Worm (Caenorhabditis elegans) whole organism, L4/young adult: ENCODE measurements around the gene nas-23.
A peak's percentile ranks its signal among the peaks of the same experiment; 100 is the strongest.

Experiments
- W03F9.2 ChIP-seq: fragments of 150-350 bp; optimal IDR thresholded peaks from 2 replicates; lab custom pipeline; 2014; ENCODE audit warnings: missing biosample characterization, missing genetic modification characterization
- dao-5 ChIP-seq: sonication (generic microtip); optimal IDR thresholded peaks from 2 replicates; lab custom pipeline; 2016; ENCODE audit warnings: missing genotype, missing genetic modification characterization, moderate library complexity, missing compliant biosample characterization
- him-1 ChIP-seq: sonication (generic microtip); optimal IDR thresholded peaks from 2 replicates; lab custom pipeline; 2016; ENCODE audit warnings: missing genotype, missing genetic modification reagents, missing genetic modification characterization, missing compliant biosample characterization

Gene nas-23

DNA sequence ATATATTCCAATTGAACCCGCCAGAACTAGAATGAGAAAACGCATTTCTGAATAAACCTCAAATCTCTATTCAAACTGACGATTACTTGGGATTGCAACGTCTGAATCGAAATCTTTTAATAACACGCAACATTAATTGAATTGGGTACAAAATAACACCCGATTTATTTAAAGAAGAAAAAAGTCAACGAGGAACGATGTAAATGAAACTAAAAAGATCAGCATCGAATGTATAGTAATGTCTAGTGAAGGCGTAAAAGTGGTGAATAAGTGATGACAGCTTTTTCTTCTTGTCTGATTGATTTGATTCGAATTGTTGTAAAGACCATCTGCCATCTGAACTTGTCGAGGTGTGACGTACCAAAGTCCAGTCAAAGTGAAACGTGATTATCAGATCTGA is at the start of gene nas-23:
Gene nas-23, minus strand, starts transcription at position 101 of the 400 bp plus-strand sequence.
- no peak for TF ChIP-seq W03F9.2 (tag; lab: Kevin White, UChicago)
- TF ChIP-seq him-1 (tag; lab: Kevin White, UChicago): no peak
- TF ChIP-seq dao-5 (tag; lab: Kevin White, UChicago): no peak

DNA sequence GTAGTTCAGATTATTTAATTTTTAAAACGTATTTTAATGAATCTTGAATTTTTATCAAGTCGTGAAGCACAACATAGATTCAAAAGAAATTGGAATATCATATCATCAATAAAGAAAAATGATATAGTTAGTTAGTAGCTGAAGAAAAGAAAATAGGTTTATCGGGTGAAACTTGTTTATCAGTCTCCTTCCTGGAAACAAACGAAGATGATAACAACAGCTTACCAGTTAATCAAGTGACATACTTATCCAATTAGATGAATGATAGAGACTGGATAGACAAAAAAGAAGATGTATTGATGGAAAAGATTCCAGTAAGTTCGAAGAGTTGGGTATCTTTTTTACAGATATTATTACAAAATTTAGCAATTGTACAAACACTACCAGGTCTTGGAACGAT is 49.5 kb upstream of the nas-23 start:
- TF ChIP-seq him-1 (tag; lab: Kevin White, UChicago) (no peak), dao-5 (tag; lab: Kevin White, UChicago) (no peak), W03F9.2 (tag; lab: Kevin White, UChicago) (no peak)

DNA sequence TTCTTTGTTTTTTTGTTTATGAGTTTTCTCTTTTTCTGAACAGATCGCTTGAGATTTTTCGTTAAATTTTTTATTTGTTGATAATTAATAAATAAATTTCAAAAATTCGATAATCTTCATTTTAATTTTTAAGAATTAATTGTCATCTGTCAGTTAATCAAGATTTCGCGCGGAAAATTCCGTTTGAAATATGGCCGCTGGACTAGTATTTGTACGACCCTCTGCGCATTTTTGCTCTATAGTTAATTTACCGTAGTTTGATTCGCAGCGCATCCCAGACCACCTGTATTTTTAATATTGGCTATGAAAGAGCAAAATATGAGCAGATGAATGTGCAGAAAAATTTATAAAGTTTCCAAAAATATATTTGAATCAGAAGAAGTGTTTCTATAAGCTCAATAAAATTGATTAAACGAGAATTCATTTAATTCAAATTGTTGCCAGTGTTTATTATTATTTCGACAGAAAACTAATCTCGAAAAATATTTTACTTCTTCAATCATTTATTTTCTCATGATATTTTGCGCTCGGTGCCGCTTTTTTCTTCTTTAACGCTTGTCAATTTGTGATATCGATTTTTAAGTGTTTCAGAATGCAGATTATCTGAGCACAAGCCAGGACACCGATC is 44.2 kb upstream of the nas-23 start, which contains the start of gene nfi-1:
Gene nfi-1, plus strand, starts transcription at position 578 of the 628 bp plus-strand sequence.
- TF ChIP-seq dao-5 (tag; lab: Kevin White, UChicago) (no peak), W03F9.2 (tag; lab: Kevin White, UChicago) (no peak), him-1 (tag; lab: Kevin White, UChicago) (no peak)

DNA sequence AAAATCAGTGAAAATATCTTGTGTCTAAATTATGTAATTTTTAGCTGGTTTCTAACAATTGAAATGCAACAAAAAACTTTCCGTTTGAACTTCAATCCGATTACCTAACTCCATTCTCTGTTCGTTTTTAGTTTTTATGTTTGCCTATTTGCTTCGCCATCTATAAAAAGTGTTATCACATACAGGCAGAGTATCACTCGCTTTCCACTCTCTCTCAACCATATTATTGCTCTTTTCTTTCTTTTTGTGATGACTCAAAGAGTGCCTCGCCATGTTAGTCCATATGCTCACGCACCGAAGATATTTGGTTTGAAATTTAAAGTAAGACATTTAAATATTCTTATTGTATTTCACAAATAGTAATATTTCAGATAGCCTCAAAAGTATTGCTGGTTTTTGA is 41.4 kb upstream of the nas-23 start, which contains the start of gene ZK1290.13:
Gene ZK1290.13, plus strand, starts transcription at position 73 of the 400 bp plus-strand sequence.
- TF ChIP-seq dao-5 (tag; lab: Kevin White, UChicago): no peak
- TF ChIP-seq him-1 (tag; lab: Kevin White, UChicago): no peak
- no peak for TF ChIP-seq W03F9.2 (tag; lab: Kevin White, UChicago)

DNA sequence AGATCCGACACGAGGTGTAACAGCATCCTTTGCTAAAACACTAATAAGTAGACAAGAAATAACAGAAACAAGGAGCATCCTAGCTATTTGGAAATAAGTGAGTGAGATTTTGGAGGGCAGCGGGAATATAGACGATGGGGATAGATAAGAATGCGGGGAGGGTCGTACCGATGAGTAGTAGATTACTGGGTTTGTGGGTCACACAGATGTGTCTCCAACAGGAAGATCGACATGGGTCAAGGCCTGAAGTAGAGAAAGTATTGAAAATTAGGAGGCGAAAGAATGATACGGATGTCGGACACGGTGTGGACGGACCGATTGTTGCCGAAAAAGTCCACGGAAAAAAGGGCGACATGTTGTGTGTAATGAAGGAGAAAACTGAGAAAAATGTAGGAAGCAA is 40.9 kb upstream of the nas-23 start, which contains the start of gene wrt-10:
Gene wrt-10, minus strand, starts transcription at position 195 of the 400 bp plus-strand sequence.
- no peak for TF ChIP-seq dao-5 (tag; lab: Kevin White, UChicago)
- no peak for TF ChIP-seq him-1 (tag; lab: Kevin White, UChicago)
- no peak for TF ChIP-seq W03F9.2 (tag; lab: Kevin White, UChicago)

DNA sequence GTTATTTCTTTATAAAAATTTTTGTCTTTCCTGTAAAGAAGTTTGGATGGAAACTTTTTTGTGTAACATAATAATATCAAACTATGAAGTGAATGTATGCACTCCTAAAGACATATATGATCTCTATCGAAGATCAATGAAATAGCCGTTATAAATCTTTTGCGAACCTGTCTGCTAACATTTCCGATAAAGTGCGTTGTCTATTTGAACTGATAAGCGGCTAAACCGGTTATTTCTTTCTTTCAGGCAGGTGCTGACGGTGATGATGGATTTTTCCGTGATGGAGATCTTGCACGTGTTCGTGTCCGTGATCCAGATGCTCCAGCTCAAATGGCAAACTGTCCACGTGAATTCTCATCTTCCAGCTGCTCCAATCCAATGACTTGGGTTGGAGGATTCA is 38.0 kb upstream of the nas-23 start:
- TF ChIP-seq dao-5 (tag; lab: Kevin White, UChicago) (no peak), him-1 (tag; lab: Kevin White, UChicago) (no peak), W03F9.2 (tag; lab: Kevin White, UChicago) (no peak)

DNA sequence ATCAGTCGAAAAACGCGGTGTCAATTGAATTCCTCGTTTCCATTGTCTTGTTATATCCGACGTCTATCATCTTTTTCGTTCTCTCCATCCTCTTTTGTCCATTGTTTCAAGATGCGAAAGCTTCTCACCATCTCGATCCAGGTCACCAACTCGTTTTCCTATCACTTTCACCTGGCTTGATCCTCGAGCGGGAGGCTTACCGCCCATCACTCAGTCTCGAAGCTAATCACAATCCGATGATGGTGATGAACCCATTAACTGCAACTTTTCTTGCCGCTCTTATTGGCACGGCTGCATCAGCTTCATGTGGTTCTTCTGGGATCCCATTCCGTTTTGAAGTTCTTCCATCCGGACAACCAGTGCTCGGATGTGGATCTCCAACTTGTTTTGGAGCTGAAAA is 37.4 kb upstream of the nas-23 start, which contains the start of gene wrt-1:
Gene wrt-1, plus strand, starts transcription at position 53 of the 400 bp plus-strand sequence.
- TF ChIP-seq W03F9.2 (tag; lab: Kevin White, UChicago): no peak
- TF ChIP-seq him-1 (tag; lab: Kevin White, UChicago): no peak
- no peak for TF ChIP-seq dao-5 (tag; lab: Kevin White, UChicago)

DNA sequence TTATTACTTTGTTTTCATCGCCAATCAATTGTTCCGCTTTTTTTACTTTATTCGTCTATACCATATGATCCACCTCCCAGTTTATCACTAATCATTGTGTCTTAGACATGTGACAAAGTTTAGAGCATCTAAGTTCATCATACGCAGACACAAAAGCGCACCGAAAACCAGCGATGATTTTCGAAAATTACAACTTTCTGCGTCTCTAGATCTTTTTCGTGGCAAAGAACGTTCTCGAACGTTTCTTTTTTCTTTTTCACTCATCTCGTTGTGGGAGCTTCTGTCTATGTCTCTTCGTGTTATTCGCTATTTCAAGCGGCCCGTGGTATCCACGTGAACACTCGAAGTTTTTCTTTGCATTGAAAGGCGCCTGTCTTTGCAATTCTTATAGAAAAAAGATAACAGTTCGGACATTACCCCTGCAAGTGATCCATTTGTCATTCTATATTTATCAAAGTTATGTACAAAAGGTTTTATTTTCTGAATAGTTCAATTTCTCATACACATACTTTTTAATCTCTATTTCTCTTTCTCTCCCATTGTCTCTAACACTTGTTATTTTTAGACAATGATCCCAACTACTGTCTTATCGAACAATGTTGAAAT is 35.7 kb upstream of the nas-23 start, which contains the start of gene ZK1290.5:
Gene ZK1290.5, plus strand, starts transcription at position 566 of the 606 bp plus-strand sequence.
- TF ChIP-seq W03F9.2 (tag; lab: Kevin White, UChicago) (peak; percentile 88), him-1 (tag; lab: Kevin White, UChicago) (no peak)

DNA sequence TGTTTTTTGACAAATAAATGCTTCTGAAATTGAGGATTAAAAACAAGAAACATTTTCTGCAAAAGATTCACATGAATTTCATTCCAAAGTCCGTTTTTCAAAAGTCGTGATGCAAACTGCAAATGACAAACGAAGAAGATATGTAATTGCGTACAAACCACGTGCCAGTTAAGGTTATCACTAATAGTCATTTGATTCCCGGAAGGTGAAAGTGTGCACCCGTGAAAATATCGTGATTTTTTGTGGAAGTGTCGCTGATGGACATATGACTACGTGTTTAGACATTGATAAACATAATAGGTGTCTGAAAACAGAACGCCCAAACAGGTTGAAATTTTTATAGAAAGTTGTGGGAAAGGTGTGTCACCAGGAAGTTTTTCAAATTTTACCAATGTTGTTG is 34.7 kb upstream of the nas-23 start:
- TF ChIP-seq W03F9.2 (tag; lab: Kevin White, UChicago) (no peak), dao-5 (tag; lab: Kevin White, UChicago) (no peak), him-1 (tag; lab: Kevin White, UChicago) (no peak)

DNA sequence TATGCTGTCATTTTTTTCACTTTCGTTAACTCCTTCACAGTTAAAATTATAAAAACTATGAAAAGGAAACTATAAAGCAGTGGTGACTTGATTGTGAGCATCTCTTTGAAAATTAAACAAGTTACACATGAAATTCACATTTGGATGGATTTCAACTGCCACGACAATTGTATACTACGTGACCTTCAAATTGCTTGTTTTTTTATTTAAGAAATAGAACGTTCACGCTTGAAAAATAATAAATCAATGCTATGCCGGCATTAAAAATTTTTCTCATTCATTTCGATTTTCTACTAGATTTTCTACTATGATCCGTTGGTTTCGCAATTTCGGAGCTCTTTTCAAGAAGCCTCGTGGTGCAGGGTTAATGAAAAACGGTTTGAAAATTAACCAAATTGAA is 32.0 kb upstream of the nas-23 start, which contains the start of the genes ZK1290.7 and rnh-1.1:
Gene ZK1290.7, minus strand, starts transcription at position 101 of the 400 bp plus-strand sequence.
Gene rnh-1.1, plus strand, starts transcription at position 281 of the 400 bp plus-strand sequence.
- TF ChIP-seq dao-5 (tag; lab: Kevin White, UChicago): no peak
- no peak for TF ChIP-seq him-1 (tag; lab: Kevin White, UChicago)
- TF ChIP-seq W03F9.2 (tag; lab: Kevin White, UChicago): no peak

DNA sequence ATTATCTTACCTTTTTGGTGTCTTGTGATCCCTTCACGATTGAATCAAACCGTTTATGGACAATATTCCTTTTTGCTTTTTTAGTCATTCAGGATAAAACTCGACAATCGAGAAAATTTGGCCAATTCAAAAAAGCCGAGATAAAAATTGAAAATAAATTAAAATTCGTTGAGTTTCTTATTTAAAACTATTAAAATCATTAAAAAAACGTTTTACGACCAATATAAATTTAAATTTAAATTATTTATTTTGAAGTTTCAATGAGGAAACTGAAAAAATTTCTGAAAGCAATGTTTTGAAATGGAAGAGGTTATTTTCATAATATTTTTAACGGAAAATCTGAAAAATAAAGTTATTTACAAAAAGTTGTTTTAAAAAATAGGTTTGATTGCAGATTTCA is 29.8 kb upstream of the nas-23 start, which contains the start of gene ZK1290.15:
Gene ZK1290.15, plus strand, starts transcription at position 301 of the 400 bp plus-strand sequence.
- no peak for TF ChIP-seq him-1 (tag; lab: Kevin White, UChicago)
- TF ChIP-seq W03F9.2 (tag; lab: Kevin White, UChicago): no peak
- no peak for TF ChIP-seq dao-5 (tag; lab: Kevin White, UChicago)

DNA sequence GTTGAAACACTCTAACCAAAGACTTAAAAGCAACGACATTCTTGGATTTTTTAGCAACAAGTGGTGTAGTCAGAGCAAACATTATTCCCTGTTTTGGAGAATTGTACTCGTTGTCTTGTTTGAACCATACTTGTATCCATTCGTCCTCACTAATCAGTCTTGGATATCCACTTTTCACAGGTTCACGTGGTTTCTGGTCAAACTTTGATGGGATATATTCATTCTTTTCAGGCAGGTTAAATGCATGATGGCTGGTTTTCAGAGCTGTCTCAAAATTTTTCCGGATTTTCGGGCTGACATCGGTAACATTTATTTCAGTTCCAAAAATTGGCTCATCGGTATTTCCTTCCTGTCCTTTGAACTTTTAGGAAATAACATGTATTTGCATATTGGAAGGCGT is 27.9 kb upstream of the nas-23 start:
- TF ChIP-seq dao-5 (tag; lab: Kevin White, UChicago): no peak
- TF ChIP-seq W03F9.2 (tag; lab: Kevin White, UChicago): no peak

DNA sequence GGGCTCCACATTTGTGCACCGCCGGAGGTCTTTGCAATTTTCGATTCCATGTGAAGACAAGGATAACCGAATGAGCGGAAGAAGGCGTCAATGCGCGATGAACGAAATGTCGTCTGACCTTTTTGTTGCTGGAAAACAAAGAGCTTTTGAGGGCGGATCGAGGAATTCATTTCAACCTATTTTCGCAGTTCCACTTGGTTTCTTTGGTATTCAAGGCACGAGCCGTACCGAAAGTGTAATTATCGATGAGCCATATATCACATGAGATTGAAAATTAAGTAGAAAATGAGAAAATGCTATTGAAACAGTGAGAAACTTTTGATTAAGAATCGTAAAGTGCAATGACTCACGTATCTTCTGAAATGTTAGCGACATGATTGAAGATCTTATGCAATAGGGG is 25.7 kb upstream of the nas-23 start, which contains the start of gene glb-9:
Gene glb-9, minus strand, starts transcription at position 101 of the 400 bp plus-strand sequence.
- no peak for TF ChIP-seq dao-5 (tag; lab: Kevin White, UChicago)
- TF ChIP-seq him-1 (tag; lab: Kevin White, UChicago): no peak
- TF ChIP-seq W03F9.2 (tag; lab: Kevin White, UChicago): no peak
